Fruit fly (Drosophila melanogaster): ENCODE results near the gene Dredd.

DNA sequence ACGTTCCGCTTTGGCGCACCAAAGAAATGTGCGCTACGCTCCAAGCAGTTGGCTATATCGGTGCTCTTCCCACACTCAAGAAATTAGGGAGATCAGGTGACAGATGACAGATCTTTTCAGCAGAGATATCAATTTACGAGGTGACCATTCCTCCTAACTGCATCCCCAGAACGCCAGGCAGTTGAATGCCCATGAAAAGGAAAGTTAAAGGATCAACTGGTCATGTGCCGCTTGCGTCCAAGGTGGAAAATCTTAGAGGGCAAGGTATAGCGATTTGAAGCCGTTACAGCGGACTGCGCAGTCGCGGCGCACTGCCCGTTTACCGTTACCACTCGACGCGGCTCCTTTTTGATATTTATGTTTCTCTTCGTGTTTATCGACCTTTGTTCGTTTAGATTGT is 16.8 kb downstream of the Dredd start:
- TF ChIP-seq psq (GFP tag; optimal IDR thresholded peaks at IDR 0.05) = no peak
- TF ChIP-seq Myc (optimal IDR thresholded peaks at IDR 0.05) = no peak
- TF ChIP-seq Dif (GFP tag; optimal IDR thresholded peaks at IDR 0.05; ENCODE audit: partially characterized antibody) = no peak
- TF ChIP-seq usp (GFP tag; optimal IDR thresholded peaks at IDR 0.05) = no peak
- TF ChIP-seq Mio (GFP tag; optimal IDR thresholded peaks at IDR 0.05) = no peak
- TF ChIP-seq Hr78 (GFP tag; optimal IDR thresholded peaks at IDR 0.05) = no peak

Data from whole organism, wandering third instar larva.